Fruit fly (Drosophila melanogaster) whole organism, embryonic: Measurements from ENCODE around the gene CG3117.
A peak's percentile ranks its signal among the peaks of the same experiment; 100 is the strongest.

Experiments
- Bgb ChIP-seq: fragments of 200-800 bp; sonication (Bioruptor generic); IDR thresholded peaks from 2 replicates; pipeline ENCODE4 v1.3.6; 2022; ENCODE audit warnings: missing biosample characterization, missing genetic modification characterization; ENCODE audit not compliant: partially characterized antibody
- CG10274 ChIP-seq: fragments of 200-800 bp; sonication (Bioruptor generic); optimal IDR thresholded peaks from 3 replicates; lab custom pipeline; 2017; ENCODE audit warnings: missing biosample characterization, mild to moderate bottlenecking, missing genetic modification characterization
- CG11085 ChIP-seq: fragments of 200-800 bp; sonication (Bioruptor generic); IDR thresholded peaks from 2 replicates; pipeline ENCODE4 v1.3.6; 2022; ENCODE audit warnings: missing biosample characterization, missing genetic modification characterization
- CG11456 ChIP-seq: fragments of 200-800 bp; sonication (Bioruptor generic); IDR thresholded peaks from 3 replicates; pipeline ENCODE4 v1.3.6; 2022; ENCODE audit warnings: missing biosample characterization, missing genetic modification characterization
- CG16779 ChIP-seq: fragments of 200-800 bp; sonication (Bioruptor generic); IDR thresholded peaks from 2 replicates; pipeline ENCODE4 v1.3.6; 2022; ENCODE audit warnings: missing biosample characterization, missing genetic modification characterization
- CG18599 ChIP-seq: fragments of 200-800 bp; sonication (Bioruptor generic); optimal IDR thresholded peaks from 3 replicates; lab custom pipeline; 2017; ENCODE audit warnings: missing biosample characterization, missing genetic modification characterization, mild to moderate bottlenecking, moderate library complexity, missing genetic modification reagents
- CG2120 ChIP-seq: fragments of 200-800 bp; sonication (Bioruptor generic); optimal IDR thresholded peaks from 3 replicates; lab custom pipeline; 2016; ENCODE audit warnings: missing biosample characterization, missing genetic modification characterization
- CG2678 ChIP-seq: fragments of 200-800 bp; sonication (Bioruptor generic); optimal IDR thresholded peaks from 3 replicates; lab custom pipeline; 2019; ENCODE audit warnings: missing biosample characterization, mild to moderate bottlenecking, missing genetic modification characterization, moderate library complexity
- CG4730 ChIP-seq: fragments of 200-800 bp; sonication (Bioruptor generic); IDR thresholded peaks from 2 replicates; pipeline ENCODE4 v1.3.6; 2022; ENCODE audit warnings: missing biosample characterization, missing genetic modification characterization
- CG5180 ChIP-seq: fragments of 200-800 bp; sonication (Bioruptor generic); optimal IDR thresholded peaks from 3 replicates; lab custom pipeline; 2017; ENCODE audit warnings: missing biosample characterization, missing genetic modification characterization, mild to moderate bottlenecking, moderate library complexity, missing genetic modification reagents
- CG6791 ChIP-seq: fragments of 200-800 bp; sonication (Bioruptor generic); IDR thresholded peaks from 3 replicates; pipeline ENCODE4 v1.3.6; 2022; ENCODE audit warnings: missing biosample characterization, missing genetic modification characterization; ENCODE audit not compliant: partially characterized antibody
- CG7987 ChIP-seq: fragments of 200-800 bp; sonication (Bioruptor generic); optimal IDR thresholded peaks from 2 replicates; lab custom pipeline; 2018; ENCODE audit warnings: missing biosample characterization, mild to moderate bottlenecking, missing genetic modification characterization, moderate library complexity
- CG8290 ChIP-seq, 3 experiments: fragments of 200-800 bp; sonication (Bioruptor generic); optimal IDR thresholded peaks; 2 replicates each; lab custom pipeline; 2016 to 2019; ENCODE audit warnings: missing biosample characterization in 3 of 3, missing genetic modification characterization in 3 of 3, mild to moderate bottlenecking in 2 of 3, moderate library complexity in 1 of 3
- CG8924 ChIP-seq: fragments of 200-800 bp; optimal IDR thresholded peaks from 3 replicates; lab custom pipeline; 2019; ENCODE audit warnings: missing biosample characterization, mild to moderate bottlenecking, missing genetic modification characterization, moderate library complexity
- CG9215 ChIP-seq: fragments of 200-800 bp; sonication (Bioruptor generic); IDR thresholded peaks from 2 replicates; pipeline ENCODE4 v1.3.6; 2022; ENCODE audit warnings: missing biosample characterization, missing genetic modification characterization
- CG9932 ChIP-seq: fragments of 200-800 bp; sonication (Bioruptor generic); IDR thresholded peaks from 2 replicates; pipeline ENCODE4 v1.3.6; 2022; ENCODE audit warnings: missing biosample characterization, missing genetic modification characterization
- Dbx ChIP-seq: fragments of 200-800 bp; sonication (Bioruptor generic); IDR thresholded peaks from 3 replicates; pipeline ENCODE4 v1.3.6; 2022; ENCODE audit warnings: missing biosample characterization, missing genetic modification characterization
- Deaf1 ChIP-seq: fragments of 200-800 bp; optimal IDR thresholded peaks from 3 replicates; lab custom pipeline; 2019; ENCODE audit warnings: missing biosample characterization, mild to moderate bottlenecking, missing genetic modification characterization, moderate library complexity
- Elba2 ChIP-seq: fragments of 200-800 bp; sonication (Bioruptor generic); optimal IDR thresholded peaks from 3 replicates; lab custom pipeline; 2016; ENCODE audit warnings: missing biosample characterization, missing genetic modification characterization
- Ets65A ChIP-seq: fragments of 200-800 bp; sonication (Bioruptor generic); peaks from one replicate; lab custom pipeline; 2016; ENCODE audit warnings: missing biosample characterization, missing genetic modification characterization
- Ets97D ChIP-seq: fragments of 200-800 bp; sonication (Bioruptor generic); optimal IDR thresholded peaks from 3 replicates; lab custom pipeline; 2016; ENCODE audit warnings: missing biosample characterization, missing genetic modification characterization
- Hmr ChIP-seq: fragments of 200-800 bp; sonication (Bioruptor generic); optimal IDR thresholded peaks from 3 replicates; lab custom pipeline; 2017; ENCODE audit warnings: mild to moderate bottlenecking, missing biosample characterization, missing genetic modification reagents, missing genetic modification characterization
- Hsf ChIP-seq: fragments of 200-800 bp; sonication (Bioruptor generic); optimal IDR thresholded peaks from 3 replicates; lab custom pipeline; 2016; ENCODE audit warnings: missing biosample characterization, missing genetic modification characterization
- Med ChIP-seq: fragments of 200-800 bp; sonication (Bioruptor generic); peaks from one replicate; lab custom pipeline; 2016; ENCODE audit warnings: missing biosample characterization, missing genetic modification characterization, mild to moderate bottlenecking, inconsistent platforms, moderate library complexity
- NFAT ChIP-seq: fragments of 200-800 bp; sonication (Bioruptor generic); IDR thresholded peaks from 2 replicates; pipeline ENCODE4 v1.3.6; 2022; ENCODE audit warnings: missing biosample characterization, missing genetic modification characterization
- Sry-δ ChIP-seq: fragments of 200-800 bp; sonication (Bioruptor generic); optimal IDR thresholded peaks from 2 replicates; lab custom pipeline; 2016; ENCODE audit warnings: missing biosample characterization, missing genetic modification characterization
- ase ChIP-seq: fragments of 200-800 bp; sonication (Bioruptor generic); IDR thresholded peaks from 3 replicates; pipeline ENCODE4 v1.3.6; 2022; ENCODE audit warnings: missing biosample characterization, missing genetic modification characterization
- ash1 ChIP-seq: fragments of 200-800 bp; sonication (Bioruptor generic); optimal IDR thresholded peaks from 2 replicates; lab custom pipeline; 2018; ENCODE audit warnings: missing biosample characterization, mild to moderate bottlenecking, missing genetic modification characterization
- crol ChIP-seq: fragments of 200-800 bp; sonication (Bioruptor generic); IDR thresholded peaks from 2 replicates; pipeline ENCODE4 v1.3.6; 2022; ENCODE audit warnings: missing biosample characterization, missing genetic modification characterization
- crp ChIP-seq, 2 experiments: fragments of 200-800 bp; sonication (Bioruptor generic); optimal IDR thresholded peaks; 2 replicates in 1 of 2; 3 replicates in 1 of 2; lab custom pipeline; 2017; ENCODE audit warnings: missing biosample characterization in 2 of 2, missing genetic modification characterization in 2 of 2, mild to moderate bottlenecking in 1 of 2, moderate library complexity in 1 of 2
- dysf ChIP-seq: fragments of 200-800 bp; sonication (Bioruptor generic); IDR thresholded peaks from 3 replicates; pipeline ENCODE4 v1.3.6; 2022; ENCODE audit warnings: missing biosample characterization, missing genetic modification characterization
- ewg ChIP-seq: fragments of 200-800 bp; sonication (Bioruptor generic); optimal IDR thresholded peaks from 3 replicates; lab custom pipeline; 2017; ENCODE audit warnings: mild to moderate bottlenecking, missing biosample characterization, missing genetic modification reagents, missing genetic modification characterization
- ftz-f1 ChIP-seq: fragments of 200-800 bp; sonication (Bioruptor generic); optimal IDR thresholded peaks from 2 replicates; lab custom pipeline; 2016; ENCODE audit warnings: missing biosample characterization, missing genetic modification characterization
- gro ChIP-seq: fragments of 200-800 bp; sonication (Bioruptor generic); optimal IDR thresholded peaks from 2 replicates; lab custom pipeline; 2016; ENCODE audit warnings: missing biosample characterization, missing genetic modification characterization
- lab ChIP-seq: fragments of 200-800 bp; sonication (Bioruptor generic); optimal IDR thresholded peaks from 3 replicates; lab custom pipeline; 2017; ENCODE audit warnings: missing biosample characterization, missing genetic modification characterization, mild to moderate bottlenecking, moderate library complexity, missing genetic modification reagents
- lilli ChIP-seq: fragments of 200-800 bp; sonication (Bioruptor generic); optimal IDR thresholded peaks from 3 replicates; lab custom pipeline; 2016; ENCODE audit warnings: missing biosample characterization, missing genetic modification characterization
- lmd ChIP-seq: fragments of 200-800 bp; sonication (Bioruptor generic); IDR thresholded peaks from 2 replicates; pipeline ENCODE4 v1.3.6; 2022; ENCODE audit warnings: missing biosample characterization, missing genetic modification characterization
- mirr ChIP-seq: fragments of 200-800 bp; sonication (Bioruptor generic); optimal IDR thresholded peaks from 3 replicates; lab custom pipeline; 2018; ENCODE audit warnings: missing biosample characterization, mild to moderate bottlenecking, missing genetic modification characterization
- nmo ChIP-seq: fragments of 200-800 bp; sonication (Bioruptor generic); optimal IDR thresholded peaks from 2 replicates; lab custom pipeline; 2018; ENCODE audit warnings: missing biosample characterization, mild to moderate bottlenecking, missing genetic modification characterization, moderate library complexity
- onecut ChIP-seq: fragments of 200-800 bp; sonication (Bioruptor generic); IDR thresholded peaks from 2 replicates; pipeline ENCODE4 v1.3.6; 2022; ENCODE audit warnings: missing biosample characterization, missing genetic modification characterization
- seq ChIP-seq: fragments of 200-800 bp; sonication (Bioruptor generic); IDR thresholded peaks from 2 replicates; pipeline ENCODE4 v1.3.6; 2022; ENCODE audit warnings: missing biosample characterization, missing genetic modification characterization
- slbo ChIP-seq: fragments of 200-800 bp; sonication (Bioruptor generic); IDR thresholded peaks from 2 replicates; pipeline ENCODE4 v1.3.6; 2022; ENCODE audit warnings: missing biosample characterization, missing genetic modification characterization
- sqz ChIP-seq: fragments of 200-800 bp; sonication (Bioruptor generic); optimal IDR thresholded peaks from 3 replicates; lab custom pipeline; 2018; ENCODE audit warnings: missing biosample characterization, mild to moderate bottlenecking, missing genetic modification characterization
- vnd ChIP-seq: fragments of 200-800 bp; sonication (Bioruptor generic); IDR thresholded peaks from 3 replicates; pipeline ENCODE4 v1.3.6; 2022; ENCODE audit warnings: missing biosample characterization, missing genetic modification characterization; ENCODE audit not compliant: partially characterized antibody

Gene CG3117

dm6 chr2L:2800956-2801776, 45.8 kb downstream of the CG3117 start (continued):
- TF ChIP-seq Bgb (GFP tag; lab: Robert Waterston, UW) = 0 out of 2 replicates have a peak, but pooled peaks have one; percentile 18
- no peak for TF ChIP-seq onecut (GFP tag; lab: Robert Waterston, UW)
- TF ChIP-seq CG7987 (GFP tag; lab: Kevin White, UChicago) = peak; percentile 82
- TF ChIP-seq lab = peak; percentile 90
- TF ChIP-seq vnd (GFP tag; lab: Robert Waterston, UW) = no peak
- no peak for TF ChIP-seq CG10274
- TF ChIP-seq ftz-f1 (GFP tag; lab: Kevin White, UChicago) = peak; percentile 41
- peak; percentile 11 for TF ChIP-seq CG5180 (GFP tag; lab: Kevin White, UChicago)
- TF ChIP-seq gro (GFP tag; lab: Kevin White, UChicago) = peak; percentile 36
- no peak for TF ChIP-seq Elba2 (GFP tag; lab: Kevin White, UChicago)
- peak; percentile 86 for TF ChIP-seq mirr (GFP tag; lab: Kevin White, UChicago)
- TF ChIP-seq ash1 (GFP tag; lab: Kevin White, UChicago) = no peak

- TF ChIP-seq nmo (GFP tag; lab: Kevin White, UChicago) (no peak), CG16779 (GFP tag; lab: Robert Waterston, UW) (0 out of 2 replicates have a peak, but pooled peaks have one; percentile 32), CG2120 (peak; percentile 2), mirr (GFP tag; lab: Kevin White, UChicago) (no peak), CG6791 (no peak), Dbx (GFP tag; lab: Robert Waterston, UW) (peak; percentile 27; the same call in 1 of the 3 replicates), CG4730 (GFP tag; lab: Robert Waterston, UW) (no peak), CG8924 (tag; lab: Kevin White, UChicago) (no peak), CG8290 (GFP tag; optimal IDR thresholded peaks at IDR 0.05; lab: Kevin White, UChicago) (no peak), CG8290 (tag; optimal IDR thresholded peaks at IDR 0.05; lab: Kevin White, UChicago) (peak in 1 of 2 experiments; percentile 0), seq (GFP tag; lab: Robert Waterston, UW) (0 out of 2 replicates have a peak, but pooled peaks have one; percentile 10), ase (GFP tag; lab: Robert Waterston, UW) (0 out of 3 replicates have a peak, but pooled peaks have one; percentile 18), slbo (GFP tag; lab: Robert Waterston, UW) (peak; percentile 16; the same call in 1 of the 2 replicates), lab (peak; percentile 42), dysf (GFP tag; lab: Robert Waterston, UW) (peak; percentile 42; the same call in 1 of the 3 replicates), onecut (GFP tag; lab: Robert Waterston, UW) (peak; percentile 99), CG18599 (GFP tag; lab: Kevin White, UChicago) (peak; percentile 33), Ets65A (peak; percentile 84), CG11085 (GFP tag; lab: Robert Waterston, UW) (no peak), lmd (peak; percentile 5; the same call in 1 of the 2 replicates), sqz (no peak), CG2678 (tag; lab: Kevin White, UChicago) (peak; percentile 2), CG10274 (peak; percentile 84), gro (GFP tag; lab: Kevin White, UChicago) (peak; percentile 22), Deaf1 (tag; lab: Kevin White, UChicago) (peak; percentile 20), CG9215 (GFP tag; lab: Robert Waterston, UW) (no peak), CG11456 (GFP tag; lab: Robert Waterston, UW) (0 out of 3 replicates have a peak, but pooled peaks have one; percentile 59), Sry-δ (no peak), NFAT (GFP tag; lab: Robert Waterston, UW) (peak; percentile 22; the same call in 1 of the 2 replicates), crol (GFP tag; lab: Robert Waterston, UW) (peak; percentile 86), ewg (GFP tag; lab: Kevin White, UChicago) (peak; percentile 76), lilli (peak; percentile 15), crp (GFP tag; optimal IDR thresholded peaks at IDR 0.05; lab: Kevin White, UChicago) (peak in 1 of 2 experiments; percentile 46), Ets97D (GFP tag; lab: Kevin White, UChicago) (no peak), Med (GFP tag; lab: Kevin White, UChicago) (peak; percentile 40), Hsf (GFP tag; lab: Kevin White, UChicago) (no peak), Hmr (GFP tag; lab: Kevin White, UChicago) (peak; percentile 7), CG9932 (peak; percentile 35; the same call in 1 of the 2 replicates)
Observed at dm6 chr2L:2799909-2800478, 47.0 kb downstream of the CG3117 start, which contains the start of gene Syt1. Gene Syt1, minus strand, starts transcription at chr2L:2799979.
